Fruit fly (Drosophila melanogaster): Measurements from ENCODE around the gene CG31698.

Gene CG31698

DNA sequence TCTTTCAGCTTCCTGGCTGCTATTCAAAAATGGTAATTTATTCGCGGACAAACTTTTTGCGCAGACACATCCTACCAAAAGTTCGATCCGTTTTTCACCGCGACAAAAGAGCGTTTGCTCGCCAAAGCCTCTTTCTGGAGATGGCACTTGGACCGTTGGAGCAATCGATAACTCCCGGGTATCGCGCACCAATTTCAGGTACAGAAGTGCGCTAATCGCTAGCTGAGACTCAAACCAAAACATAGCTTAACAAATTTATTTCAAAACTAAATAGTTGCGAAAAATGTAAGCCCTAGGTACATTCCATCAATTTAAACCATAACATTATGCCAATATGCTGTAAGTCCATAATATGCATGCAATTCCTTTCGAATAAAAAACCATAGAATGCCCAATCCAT lies 28.9 kb downstream of the CG31698 start, which contains the start of gene toc (continued):
- TF ChIP-seq onecut (GFP tag; IDR thresholded peaks at IDR 0.05) (peak; percentile 30; the same call in 1 of the 2 replicates), corto (GFP tag; optimal IDR thresholded peaks at IDR 0.05) (no peak), CG11456 (GFP tag; IDR thresholded peaks at IDR 0.05) (no peak), nerfin-2 (GFP tag; IDR thresholded peaks at IDR 0.05; ENCODE audit: partially characterized antibody) (peak; percentile 66), crc (GFP tag; optimal IDR thresholded peaks at IDR 0.05) (no peak), BtbVII (GFP tag; optimal IDR thresholded peaks at IDR 0.05) (no peak), eyg (GFP tag; optimal IDR thresholded peaks at IDR 0.05) (no peak), Hr39 (optimal IDR thresholded peaks at IDR 0.05) (no peak), Atf6 (GFP tag; IDR thresholded peaks at IDR 0.05) (no peak), wdn (GFP tag; IDR thresholded peaks at IDR 0.05) (no peak), fd96Cb (tag; optimal IDR thresholded peaks at IDR 0.05) (no peak), oc (tag; optimal IDR thresholded peaks at IDR 0.05) (no peak), chn (GFP tag; optimal IDR thresholded peaks at IDR 0.05) (no peak), nau (GFP tag; optimal IDR thresholded peaks at IDR 0.05) (no peak), Max (GFP tag; optimal IDR thresholded peaks at IDR 0.05) (no peak), sna (GFP tag; IDR thresholded peaks at IDR 0.05; ENCODE audit: partially characterized antibody) (peak; percentile 79), kah (GFP tag; optimal IDR thresholded peaks at IDR 0.05) (no peak), btn (GFP tag; optimal IDR thresholded peaks at IDR 0.05) (no peak), YL-1 (GFP tag; optimal IDR thresholded peaks at IDR 0.05) (no peak), ATbp (GFP tag; optimal IDR thresholded peaks at IDR 0.05) (no peak), CG2889 (GFP tag; IDR thresholded peaks at IDR 0.05) (no peak), dmrt11E (tag; optimal IDR thresholded peaks at IDR 0.05) (no peak), CG17802 (tag; optimal IDR thresholded peaks at IDR 0.05) (no peak), GATAe (GFP tag; conservative IDR thresholded peaks at IDR 0.05) (no peak), emc (GFP tag; optimal IDR thresholded peaks at IDR 0.05) (no peak), CG13894 (tag; optimal IDR thresholded peaks at IDR 0.05) (peak; percentile 5), row (GFP tag; IDR thresholded peaks at IDR 0.05) (peak; percentile 34; the same call in 1 of the 3 replicates), Eip74EF (GFP tag; optimal IDR thresholded peaks at IDR 0.05) (no peak), CG14860 (GFP tag; IDR thresholded peaks at IDR 0.05; ENCODE audit: partially characterized antibody) (peak; percentile 70), zfh1 (GFP tag; IDR thresholded peaks at IDR 0.05) (peak; percentile 45; the same call in 1 of the 3 replicates), CG34422 (GFP tag; IDR thresholded peaks at IDR 0.05) (no peak), CG18262 (tag; optimal IDR thresholded peaks at IDR 0.05) (no peak), Optix (GFP tag; IDR thresholded peaks at IDR 0.05) (no peak), HmgD (GFP tag; optimal IDR thresholded peaks at IDR 0.05) (peak; percentile 24), prd (optimal IDR thresholded peaks at IDR 0.05) (no peak), prd (GFP tag; IDR thresholded peaks at IDR 0.05) (no peak), Usf (GFP tag; optimal IDR thresholded peaks at IDR 0.05) (no peak), CG32767 (GFP tag; IDR thresholded peaks at IDR 0.05) (no peak), schlank (tag; optimal IDR thresholded peaks at IDR 0.05) (no peak), CG6254 (GFP tag; optimal IDR thresholded peaks at IDR 0.05) (no peak), jigr1 (GFP tag; IDR thresholded peaks at IDR 0.05) (no peak), CG5953 (GFP tag; IDR thresholded peaks at IDR 0.05) (no peak), pros (GFP tag; optimal IDR thresholded peaks at IDR 0.05) (no peak), CG8281 (tag; optimal IDR thresholded peaks at IDR 0.05) (no peak), Jarid2 (GFP tag; optimal IDR thresholded peaks at IDR 0.05) (no peak), ham (GFP tag; IDR thresholded peaks at IDR 0.05) (no peak), gcm (GFP tag; optimal IDR thresholded peaks at IDR 0.05) (no peak), CG1233 (GFP tag; optimal IDR thresholded peaks at IDR 0.05) (no peak), CG6689 (GFP tag; IDR thresholded peaks at IDR 0.05) (no peak), CG17186 (GFP tag; optimal IDR thresholded peaks at IDR 0.05) (peak; percentile 97), D19A (tag; optimal IDR thresholded peaks at IDR 0.05) (no peak), dpn (GFP tag; optimal IDR thresholded peaks at IDR 0.05) (no peak)

Data from whole organism, embryonic.